Worm (Caenorhabditis elegans) whole organism, L2 larva: ENCODE measurements around the gene mpdu-1.

Experiments
- C34F6.9 ChIP-seq: fragments of 150-350 bp; optimal IDR thresholded peaks from 2 replicates; lab custom pipeline; 2014; ENCODE audit warnings: missing biosample characterization, missing genetic modification characterization
- F13H6.1 ChIP-seq: sonication (generic microtip); optimal IDR thresholded peaks from 2 replicates; lab custom pipeline; 2016; ENCODE audit warnings: missing genetic modification characterization, missing compliant biosample characterization
- R02D3.7 ChIP-seq: fragments of 150-350 bp; optimal IDR thresholded peaks from 2 replicates; lab custom pipeline; 2014; ENCODE audit warnings: missing biosample characterization, missing genetic modification characterization
- Y55F3AM.14 ChIP-seq: fragments of 200-800 bp; sonication (Bioruptor generic); optimal IDR thresholded peaks from 2 replicates; lab custom pipeline; 2018; ENCODE audit warnings: mild to moderate bottlenecking, missing genetic modification characterization, missing compliant biosample characterization
- ZK546.5 ChIP-seq: sonication (generic microtip); optimal IDR thresholded peaks from 2 replicates; lab custom pipeline; 2017; ENCODE audit warnings: missing biosample characterization, missing genetic modification characterization
- aly-2 ChIP-seq: fragments of 150-350 bp; optimal IDR thresholded peaks from 2 replicates; lab custom pipeline; 2014; ENCODE audit warnings: missing biosample characterization, missing genetic modification characterization
- blmp-1 ChIP-seq: sonication (generic microtip); optimal IDR thresholded peaks from 2 replicates; lab custom pipeline; 2017; ENCODE audit warnings: missing genetic modification characterization, mild to moderate bottlenecking, missing compliant biosample characterization, antibody characterized with exemption, moderate library complexity; ENCODE audit not compliant: insufficient read depth
- ceh-16 ChIP-seq: fragments of 150-350 bp; optimal IDR thresholded peaks from 2 replicates; lab custom pipeline; 2014; ENCODE audit warnings: missing biosample characterization, missing genetic modification characterization
- ceh-82 ChIP-seq: fragments of 150-350 bp; optimal IDR thresholded peaks from 2 replicates; lab custom pipeline; 2014; ENCODE audit warnings: missing biosample characterization, missing genetic modification characterization
- crh-2 ChIP-seq: sonication (generic microtip); optimal IDR thresholded peaks from 2 replicates; lab custom pipeline; 2017; ENCODE audit warnings: missing biosample characterization, missing genetic modification characterization
- dmd-4 ChIP-seq: sonication (generic microtip); optimal IDR thresholded peaks from 2 replicates; lab custom pipeline; 2017; ENCODE audit warnings: missing biosample characterization, missing genetic modification characterization
- egl-27 ChIP-seq: sonication (generic microtip); optimal IDR thresholded peaks from 3 replicates; lab custom pipeline; 2017; ENCODE audit warnings: missing biosample characterization, missing genetic modification reagents, missing genetic modification characterization
- elt-1 ChIP-seq: fragments of 150-350 bp; optimal IDR thresholded peaks from 2 replicates; lab custom pipeline; 2014; ENCODE audit warnings: missing biosample characterization, missing genetic modification characterization
- elt-3 ChIP-seq: sonication (generic microtip); optimal IDR thresholded peaks from 2 replicates; lab custom pipeline; 2017; ENCODE audit warnings: missing biosample characterization, missing genetic modification characterization
- fos-1 ChIP-seq: fragments of 150-350 bp; optimal IDR thresholded peaks from 2 replicates; lab custom pipeline; 2014; ENCODE audit warnings: missing biosample characterization, missing genetic modification characterization
- gmeb-1 ChIP-seq: fragments of 150-350 bp; optimal IDR thresholded peaks from 2 replicates; lab custom pipeline; 2014; ENCODE audit warnings: missing biosample characterization, missing genetic modification characterization
- lin-11 ChIP-seq: fragments of 150-350 bp; sonication (generic microtip); optimal IDR thresholded peaks from 2 replicates; lab custom pipeline; 2014; ENCODE audit warnings: missing biosample characterization, missing genetic modification characterization, inconsistent platforms, mixed read lengths
- lin-39 ChIP-seq: fragments of 150-350 bp; optimal IDR thresholded peaks from 2 replicates; lab custom pipeline; 2014; ENCODE audit warnings: missing biosample characterization, missing genetic modification reagents, missing genetic modification characterization
- lsy-2 ChIP-seq, 2 experiments: fragments of 150-350 bp in 1 of 2; sonication (generic microtip) in 1 of 2; optimal IDR thresholded peaks; 2 replicates each; lab custom pipeline; 2014 to 2017; ENCODE audit warnings: missing biosample characterization in 2 of 2, missing genetic modification characterization in 2 of 2
- mbf-1 ChIP-seq: sonication (generic microtip); optimal IDR thresholded peaks from 2 replicates; lab custom pipeline; 2017; ENCODE audit warnings: missing biosample characterization, missing genetic modification characterization
- mdl-1 ChIP-seq, 2 experiments: fragments of 150-350 bp in 1 of 2; sonication (generic microtip) in 1 of 2; optimal IDR thresholded peaks; 2 replicates each; lab custom pipeline; 2017; ENCODE audit warnings: missing biosample characterization in 2 of 2, missing genetic modification characterization in 2 of 2
- nhr-11 ChIP-seq: fragments of 150-350 bp; optimal IDR thresholded peaks from 2 replicates; lab custom pipeline; 2014; ENCODE audit warnings: missing biosample characterization, missing genetic modification characterization
- nhr-21 ChIP-seq: fragments of 150-350 bp; optimal IDR thresholded peaks from 2 replicates; lab custom pipeline; 2014; ENCODE audit warnings: missing biosample characterization, missing genetic modification characterization
- nhr-237 ChIP-seq: fragments of 150-350 bp; optimal IDR thresholded peaks from 2 replicates; lab custom pipeline; 2014; ENCODE audit warnings: missing biosample characterization, missing genetic modification characterization
- nhr-25 ChIP-seq: fragments of 150-350 bp; sonication (generic microtip); optimal IDR thresholded peaks from 3 replicates; lab custom pipeline; 2014; ENCODE audit warnings: missing biosample characterization, missing genetic modification characterization
- nhr-6 ChIP-seq: fragments of 150-350 bp; optimal IDR thresholded peaks from 2 replicates; lab custom pipeline; 2014; ENCODE audit warnings: missing biosample characterization, missing genetic modification characterization
- peb-1 ChIP-seq: fragments of 150-350 bp; optimal IDR thresholded peaks from 2 replicates; lab custom pipeline; 2014; ENCODE audit warnings: missing biosample characterization, missing genetic modification characterization
- sem-4 ChIP-seq: fragments of 150-350 bp; optimal IDR thresholded peaks from 2 replicates; lab custom pipeline; 2014; ENCODE audit warnings: missing biosample characterization, missing genetic modification reagents, missing genetic modification characterization
- sma-3 ChIP-seq: sonication (generic microtip); optimal IDR thresholded peaks from 2 replicates; lab custom pipeline; 2016; ENCODE audit warnings: missing genetic modification reagents, missing genetic modification characterization, missing compliant biosample characterization
- sma-9 ChIP-seq, 2 experiments: fragments of 150-350 bp in 1 of 2; sonication (generic microtip) in 1 of 2; optimal IDR thresholded peaks; 2 replicates each; lab custom pipeline; 2014 to 2016; ENCODE audit warnings: missing genetic modification characterization in 2 of 2, mild to moderate bottlenecking in 1 of 2, missing biosample characterization in 1 of 2, missing compliant biosample characterization in 1 of 2, missing genetic modification reagents in 1 of 2, moderate library complexity in 1 of 2
- unc-39 ChIP-seq: fragments of 150-350 bp; optimal IDR thresholded peaks from 2 replicates; lab custom pipeline; 2014; ENCODE audit warnings: missing biosample characterization, missing genetic modification characterization
- unc-62 ChIP-seq: fragments of 150-350 bp; optimal IDR thresholded peaks from 2 replicates; lab custom pipeline; 2014; ENCODE audit warnings: missing biosample characterization, missing genetic modification reagents, missing genetic modification characterization
- zag-1 ChIP-seq: fragments of 150-350 bp; optimal IDR thresholded peaks from 2 replicates; lab custom pipeline; 2014; ENCODE audit warnings: missing biosample characterization, missing genetic modification characterization
- ztf-1 ChIP-seq: fragments of 200-800 bp; sonication (Bioruptor generic); conservative IDR thresholded peaks from 2 replicates; pipeline ENCODE4 v1.3.6; 2022; ENCODE audit warnings: missing genetic modification characterization, missing compliant biosample characterization
- ztf-4 ChIP-seq: fragments of 150-350 bp; optimal IDR thresholded peaks from 2 replicates; lab custom pipeline; 2014; ENCODE audit warnings: missing biosample characterization, missing genetic modification characterization

The mpdu-1 gene

ce11 chrV:8325906-8326305 is 33.1 kb downstream of the mpdu-1 start:
- TF ChIP-seq lin-11 (no peak), lsy-2 (tag; optimal IDR thresholded peaks at IDR 0.05; lab: Kevin White, UChicago) (no peak), ZK546.5 (tag; lab: Kevin White, UChicago) (no peak), nhr-25 (tag; lab: Kevin White, UChicago) (no peak), egl-27 (tag; lab: Kevin White, UChicago) (no peak), mdl-1 (tag; optimal IDR thresholded peaks at IDR 0.05; lab: Kevin White, UChicago) (no peak), ztf-4 (tag; lab: Kevin White, UChicago) (no peak), elt-3 (no peak), sem-4 (tag; lab: Kevin White, UChicago) (no peak)

ce11 chrV:8323545-8323944 is 35.4 kb downstream of the mpdu-1 start:
- TF ChIP-seq nhr-11 (no peak), aly-2 (tag; lab: Kevin White, UChicago) (no peak), ceh-16 (tag; lab: Kevin White, UChicago) (no peak), F13H6.1 (tag; lab: Kevin White, UChicago) (no peak), Y55F3AM.14 (GFP tag; lab: Kevin White, UChicago) (no peak), ztf-1 (GFP tag; lab: Robert Waterston, UW) (no peak), dmd-4 (no peak), fos-1 (tag; lab: Kevin White, UChicago) (no peak), ZK546.5 (tag; lab: Kevin White, UChicago) (no peak), unc-39 (tag; lab: Kevin White, UChicago) (no peak), elt-3 (no peak), mbf-1 (tag; lab: Kevin White, UChicago) (no peak), elt-1 (tag; lab: Kevin White, UChicago) (no peak), lin-39 (tag; lab: Kevin White, UChicago) (no peak)

ce11 chrV:8318135-8318534 is 40.8 kb downstream of the mpdu-1 start, which contains the start of gene clec-219:
clec-219 (plus strand) TSS chrV:8318435.
- TF ChIP-seq sma-9 (GFP tag; optimal IDR thresholded peaks at IDR 0.05; lab: Kevin White, UChicago) (no peak), sma-9 (tag; optimal IDR thresholded peaks at IDR 0.05; lab: Kevin White, UChicago) (no peak), ZK546.5 (tag; lab: Kevin White, UChicago) (no peak), R02D3.7 (no peak), nhr-237 (tag; lab: Kevin White, UChicago) (no peak), mbf-1 (tag; lab: Kevin White, UChicago) (no peak), peb-1 (tag; lab: Kevin White, UChicago) (no peak), nhr-6 (tag; lab: Kevin White, UChicago) (no peak), aly-2 (tag; lab: Kevin White, UChicago) (no peak), unc-62 (GFP tag; lab: Kevin White, UChicago) (no peak), sma-3 (GFP tag; lab: Kevin White, UChicago) (no peak), C34F6.9 (tag; lab: Kevin White, UChicago) (no peak), gmeb-1 (no peak), crh-2 (no peak), nhr-21 (tag; lab: Kevin White, UChicago) (no peak), lin-11 (no peak), Y55F3AM.14 (GFP tag; lab: Kevin White, UChicago) (no peak), nhr-25 (tag; lab: Kevin White, UChicago) (no peak), blmp-1 (no peak), ceh-82 (no peak), zag-1 (tag; lab: Kevin White, UChicago) (no peak)

- TF ChIP-seq F13H6.1 (tag; lab: Kevin White, UChicago) = no peak
Observed at ce11 chrV:8311210-8311609, 47.8 kb downstream of the mpdu-1 start, which contains the start of gene W02D7.12. W02D7.12 (plus strand) TSS chrV:8311510.
